Fruit fly (Drosophila melanogaster) whole organism, adult: ENCODE measurements around the gene CG5614.

Experiments used
- CG11617 ChIP-seq: fragments of 200-800 bp; sonication (Bioruptor generic); optimal IDR thresholded peaks from 2 replicates; lab custom pipeline; 2017; ENCODE audit warnings: mild to moderate bottlenecking, missing biosample characterization, missing genetic modification reagents, missing genetic modification characterization
- CG12768 ChIP-seq: fragments of 200-800 bp; sonication (Bioruptor generic); optimal IDR thresholded peaks from 2 replicates; lab custom pipeline; 2017; ENCODE audit warnings: missing biosample characterization, missing genetic modification characterization, mild to moderate bottlenecking, moderate library complexity, missing genetic modification reagents
- CG14711 ChIP-seq: fragments of 200-800 bp; sonication (Bioruptor generic); optimal IDR thresholded peaks from 2 replicates; lab custom pipeline; 2018; ENCODE audit warnings: missing biosample characterization, mild to moderate bottlenecking, missing genetic modification characterization, moderate library complexity
- CG1620 ChIP-seq: fragments of 200-800 bp; sonication (Bioruptor generic); optimal IDR thresholded peaks from 2 replicates; lab custom pipeline; 2016; ENCODE audit warnings: missing biosample characterization, missing genetic modification characterization
- CG33017 ChIP-seq: fragments of 200-800 bp; sonication (Bioruptor generic); optimal IDR thresholded peaks from 2 replicates; lab custom pipeline; 2018; ENCODE audit warnings: missing biosample characterization, mild to moderate bottlenecking, missing genetic modification characterization, moderate library complexity
- CG5204 ChIP-seq: fragments of 200-800 bp; sonication (Bioruptor generic); optimal IDR thresholded peaks from 2 replicates; lab custom pipeline; 2016; ENCODE audit warnings: missing biosample characterization, missing genetic modification characterization
- CG7045 ChIP-seq: fragments of 200-800 bp; sonication (Bioruptor generic); optimal IDR thresholded peaks from 2 replicates; lab custom pipeline; 2017; ENCODE audit warnings: missing biosample characterization, mild to moderate bottlenecking, missing genetic modification characterization
- CG7101 ChIP-seq: fragments of 200-800 bp; sonication (Bioruptor generic); optimal IDR thresholded peaks from 2 replicates; lab custom pipeline; 2018; ENCODE audit warnings: missing biosample characterization, mild to moderate bottlenecking, missing genetic modification characterization, moderate library complexity
- Clk ChIP-seq: fragments of 200-800 bp; sonication (Bioruptor generic); optimal IDR thresholded peaks from 2 replicates; lab custom pipeline; 2017; ENCODE audit warnings: missing biosample characterization, missing genetic modification characterization
- Crg-1 ChIP-seq: fragments of 200-800 bp; sonication (Bioruptor generic); optimal IDR thresholded peaks from 2 replicates; lab custom pipeline; 2016; ENCODE audit warnings: missing biosample characterization, missing genetic modification characterization
- Hr96 ChIP-seq: fragments of 200-800 bp; sonication (Bioruptor generic); optimal IDR thresholded peaks from 2 replicates; lab custom pipeline; 2016; ENCODE audit warnings: missing biosample characterization, missing genetic modification characterization
- Mnt ChIP-seq: fragments of 200-800 bp; sonication (Bioruptor generic); optimal IDR thresholded peaks from 2 replicates; lab custom pipeline; 2016; ENCODE audit warnings: missing biosample characterization, mild to moderate bottlenecking, missing genetic modification characterization
- bab1 ChIP-seq: fragments of 200-800 bp; sonication (Bioruptor generic); optimal IDR thresholded peaks from 3 replicates; lab custom pipeline; 2019; ENCODE audit warnings: missing biosample characterization, mild to moderate bottlenecking, missing genetic modification characterization, moderate library complexity
- cic ChIP-seq: fragments of 200-800 bp; sonication (Bioruptor generic); optimal IDR thresholded peaks from 2 replicates; lab custom pipeline; 2017; ENCODE audit warnings: missing biosample characterization, mild to moderate bottlenecking, missing genetic modification characterization, moderate library complexity
- cnc ChIP-seq, 2 experiments: fragments of >200 bp; optimal IDR thresholded peaks; 2 replicates each; lab custom pipeline; 2017
- kay ChIP-seq: fragments of 200-800 bp; sonication (Bioruptor generic); peaks from one replicate; lab custom pipeline; 2016; ENCODE audit warnings: missing biosample characterization, missing genetic modification characterization, borderline replicate concordance
- ovo ChIP-seq: fragments of 200-800 bp; sonication (Bioruptor generic); optimal IDR thresholded peaks from 2 replicates; lab custom pipeline; 2016; ENCODE audit warnings: missing biosample characterization, missing genetic modification characterization
- pad ChIP-seq: fragments of 200-800 bp; sonication (Bioruptor generic); optimal IDR thresholded peaks from 3 replicates; lab custom pipeline; 2017; ENCODE audit warnings: missing biosample characterization, missing genetic modification characterization, mild to moderate bottlenecking, moderate library complexity, missing genetic modification reagents
- tj ChIP-seq: fragments of 200-800 bp; sonication (Bioruptor generic); optimal IDR thresholded peaks from 3 replicates; lab custom pipeline; 2017; ENCODE audit warnings: missing biosample characterization, mild to moderate bottlenecking, missing genetic modification characterization, moderate library complexity
- toe ChIP-seq: fragments of 200-800 bp; sonication (Bioruptor generic); optimal IDR thresholded peaks from 2 replicates; lab custom pipeline; 2016; ENCODE audit warnings: missing biosample characterization, missing genetic modification characterization

Gene CG5614

dm6 chr3R:15779505-15779904 is at the start of gene CG5614:
Gene CG5614, plus strand, starts transcription at chr3R:15779805.
- TF ChIP-seq CG11617 (GFP tag; lab: Kevin White, UChicago) (no peak), CG1620 (GFP tag; lab: Kevin White, UChicago) (no peak), CG7045 (GFP tag; lab: Kevin White, UChicago) (no peak)

dm6 chr3R:15730629-15731028 is 49.0 kb upstream of the CG5614 start:
- no peak for TF ChIP-seq CG7045 (GFP tag; lab: Kevin White, UChicago)
- no peak for TF ChIP-seq Clk (GFP tag; lab: Kevin White, UChicago)
- no peak for TF ChIP-seq Crg-1
- no peak for TF ChIP-seq CG7101 (tag; lab: Kevin White, UChicago)
- TF ChIP-seq tj (GFP tag; lab: Kevin White, UChicago): no peak
- TF ChIP-seq Hr96: no peak
- no peak for TF ChIP-seq Mnt (GFP tag; lab: Kevin White, UChicago)
- TF ChIP-seq CG11617 (GFP tag; lab: Kevin White, UChicago): no peak
- TF ChIP-seq ovo (GFP tag; lab: Kevin White, UChicago): no peak
- no peak for TF ChIP-seq cnc (optimal IDR thresholded peaks at IDR 0.05; lab: Kevin White, UChicago)
- TF ChIP-seq kay (GFP tag; lab: Kevin White, UChicago): no peak
- no peak for TF ChIP-seq CG33017
- TF ChIP-seq bab1: no peak
- no peak for TF ChIP-seq CG1620 (GFP tag; lab: Kevin White, UChicago)

- TF ChIP-seq Clk (GFP tag; lab: Kevin White, UChicago) (no peak), kay (GFP tag; lab: Kevin White, UChicago) (no peak), ovo (GFP tag; lab: Kevin White, UChicago) (no peak), CG7045 (GFP tag; lab: Kevin White, UChicago) (no peak), CG14711 (no peak), CG1620 (GFP tag; lab: Kevin White, UChicago) (no peak), CG11617 (GFP tag; lab: Kevin White, UChicago) (no peak), tj (GFP tag; lab: Kevin White, UChicago) (no peak), Crg-1 (no peak), CG5204 (no peak), cnc (optimal IDR thresholded peaks at IDR 0.05; lab: Kevin White, UChicago) (no peak), cic (GFP tag; lab: Kevin White, UChicago) (no peak), Mnt (GFP tag; lab: Kevin White, UChicago) (no peak)
Observed at dm6 chr3R:15731446-15731845, 48.2 kb upstream of the CG5614 start, which contains the start of gene CG34274. Gene CG34274, plus strand, starts transcription at chr3R:15731746.

dm6 chr3R:15744354-15744753 is 35.3 kb upstream of the CG5614 start, which contains the start of gene CG4520:
Gene CG4520, plus strand, starts transcription at chr3R:15744654.
- TF ChIP-seq toe (GFP tag; lab: Kevin White, UChicago) (no peak), Hr96 (no peak), Clk (GFP tag; lab: Kevin White, UChicago) (no peak), CG1620 (GFP tag; lab: Kevin White, UChicago) (no peak), CG7045 (GFP tag; lab: Kevin White, UChicago) (no peak), cic (GFP tag; lab: Kevin White, UChicago) (no peak), CG5204 (no peak), kay (GFP tag; lab: Kevin White, UChicago) (no peak), CG12768 (GFP tag; lab: Kevin White, UChicago) (no peak), cnc (optimal IDR thresholded peaks at IDR 0.05; lab: Kevin White, UChicago) (no peak), CG11617 (GFP tag; lab: Kevin White, UChicago) (no peak), ovo (GFP tag; lab: Kevin White, UChicago) (no peak), CG14711 (no peak), tj (GFP tag; lab: Kevin White, UChicago) (no peak)

dm6 chr3R:15762815-15763214 is 16.8 kb upstream of the CG5614 start, which contains the start of gene CG12784:
Gene CG12784, plus strand, starts transcription at chr3R:15763115.
- TF ChIP-seq cnc (optimal IDR thresholded peaks at IDR 0.05; lab: Kevin White, UChicago) (no peak), CG1620 (GFP tag; lab: Kevin White, UChicago) (no peak), CG7101 (tag; lab: Kevin White, UChicago) (no peak), CG14711 (no peak), Clk (GFP tag; lab: Kevin White, UChicago) (no peak), CG5204 (no peak), kay (GFP tag; lab: Kevin White, UChicago) (no peak), pad (no peak), cic (GFP tag; lab: Kevin White, UChicago) (no peak), bab1 (no peak), Mnt (GFP tag; lab: Kevin White, UChicago) (no peak), CG11617 (GFP tag; lab: Kevin White, UChicago) (no peak)

- no peak for TF ChIP-seq CG5204
- no peak for TF ChIP-seq CG11617 (GFP tag; lab: Kevin White, UChicago)
- no peak for TF ChIP-seq CG12768 (GFP tag; lab: Kevin White, UChicago)
- no peak for TF ChIP-seq CG33017
Observed at dm6 chr3R:15767338-15767737, 12.3 kb upstream of the CG5614 start, which contains the start of gene CG5623. Gene CG5623, minus strand, starts transcription at chr3R:15767438.

- TF ChIP-seq CG5204 (no peak), cnc (optimal IDR thresholded peaks at IDR 0.05; lab: Kevin White, UChicago) (no peak), bab1 (no peak)
Observed at dm6 chr3R:15768900-15769299, 10.7 kb upstream of the CG5614 start.
